Fruit fly (Drosophila melanogaster): ENCODE measurements around the gene CG6813.

Gene CG6813

dm6 chr3R:11655873-11656374 lies 29.5 kb upstream of the CG6813 start, which contains the start of gene CG42327 (continued):
- TF ChIP-seq CG7556 (GFP tag; optimal IDR thresholded peaks at IDR 0.05) (peak; percentile 95), Xrp1 (GFP tag; IDR thresholded peaks at IDR 0.05) (peak; percentile 98), shn (GFP tag; optimal IDR thresholded peaks at IDR 0.05) (peak; percentile 79), CG11560 (tag; IDR thresholded peaks at IDR 0.05) (peak; percentile 68), CG14710 (tag; optimal IDR thresholded peaks at IDR 0.05) (peak; percentile 91), CG9609 (GFP tag; optimal IDR thresholded peaks at IDR 0.05) (peak; percentile 79), dimm (GFP tag; IDR thresholded peaks at IDR 0.05) (peak; percentile 77), CG11723 (GFP tag; optimal IDR thresholded peaks at IDR 0.05) (peak; percentile 86), salm (tag; optimal IDR thresholded peaks at IDR 0.05) (peak; percentile 94), CG1233 (GFP tag; optimal IDR thresholded peaks at IDR 0.05) (peak; percentile 87), phol (tag; optimal IDR thresholded peaks at IDR 0.05) (peak; percentile 94), CG6689 (GFP tag; IDR thresholded peaks at IDR 0.05) (peak; percentile 96), CG16779 (GFP tag; IDR thresholded peaks at IDR 0.05) (peak; percentile 51; the same call in 1 of the 2 replicates), gem (tag; optimal IDR thresholded peaks at IDR 0.05) (peak; percentile 98), CG4282 (GFP tag; optimal IDR thresholded peaks at IDR 0.05) (peak; percentile 79), corto (GFP tag; optimal IDR thresholded peaks at IDR 0.05) (peak; percentile 92), CG13123 (GFP tag; optimal IDR thresholded peaks at IDR 0.05) (peak; percentile 90), bowl (GFP tag; IDR thresholded peaks at IDR 0.05) (peak; percentile 83), CG10431 (GFP tag; optimal IDR thresholded peaks at IDR 0.05) (peak; percentile 81), MESR4 (GFP tag; optimal IDR thresholded peaks at IDR 0.05) (peak; percentile 37), org-1 (GFP tag; optimal IDR thresholded peaks at IDR 0.05) (peak; percentile 91), Myb (GFP tag; optimal IDR thresholded peaks at IDR 0.05) (peak; percentile 45), HLH3B (GFP tag; IDR thresholded peaks at IDR 0.05) (peak; percentile 96), unpg (GFP tag; optimal IDR thresholded peaks at IDR 0.05) (peak; percentile 97), CkIIα-i1 (GFP tag; IDR thresholded peaks at IDR 0.05) (peak; percentile 26; the same call in 1 of the 2 replicates), CG30020 (tag; optimal IDR thresholded peaks at IDR 0.05) (peak; percentile 69), emc (GFP tag; optimal IDR thresholded peaks at IDR 0.05) (no peak), CG9727 (GFP tag; optimal IDR thresholded peaks at IDR 0.05) (peak; percentile 95), CG4404 (GFP tag; IDR thresholded peaks at IDR 0.05) (peak; percentile 88), tx (GFP tag; optimal IDR thresholded peaks at IDR 0.05) (peak; percentile 24), klu (GFP tag; IDR thresholded peaks at IDR 0.05) (peak; percentile 81), Med (GFP tag) (peak; percentile 96), CG3163 (GFP tag; optimal IDR thresholded peaks at IDR 0.05) (peak; percentile 89), CG31441 (GFP tag; IDR thresholded peaks at IDR 0.05) (peak; percentile 98), CG4360 (GFP tag; IDR thresholded peaks at IDR 0.05) (peak; percentile 83), CG12659 (GFP tag; optimal IDR thresholded peaks at IDR 0.05) (peak; percentile 95), grn (GFP tag; optimal IDR thresholded peaks at IDR 0.05) (no peak), ttk (GFP tag; IDR thresholded peaks at IDR 0.05) (peak; percentile 93), HLH54F (GFP tag; optimal IDR thresholded peaks at IDR 0.05) (peak; percentile 71), bab2 (GFP tag; optimal IDR thresholded peaks at IDR 0.05) (peak; percentile 80), pita (GFP tag; optimal IDR thresholded peaks at IDR 0.05) (no peak), ash1 (GFP tag; optimal IDR thresholded peaks at IDR 0.05) (peak; percentile 21), Dip3 (GFP tag; optimal IDR thresholded peaks at IDR 0.05) (peak; percentile 48), CG10654 (GFP tag; optimal IDR thresholded peaks at IDR 0.05) (peak; percentile 90), unc-4 (GFP tag; IDR thresholded peaks at IDR 0.05; ENCODE audit: partially characterized antibody) (no peak; the same call in 1 of the 2 replicates), MTF-1 (GFP tag; optimal IDR thresholded peaks at IDR 0.05; ENCODE audit: borderline replicate concordance) (peak; percentile 86), CG32532 (GFP tag; IDR thresholded peaks at IDR 0.05) (peak; percentile 93), usp (GFP tag; optimal IDR thresholded peaks at IDR 0.05) (no peak), ac (GFP tag; optimal IDR thresholded peaks at IDR 0.05) (peak; percentile 90), Rx (GFP tag; IDR thresholded peaks at IDR 0.05) (peak; percentile 94), ken (GFP tag; IDR thresholded peaks at IDR 0.05) (peak; percentile 97), vfl (GFP tag; optimal IDR thresholded peaks at IDR 0.05) (peak; percentile 73)

All from whole organism, embryonic.